Fruit fly (Drosophila melanogaster) whole organism, embryonic: ENCODE results near the gene CG43218.

Experiments
- ATbp ChIP-seq: fragments of 200-800 bp; sonication (Bioruptor generic); optimal IDR thresholded peaks from 2 replicates; lab custom pipeline; 2017; ENCODE audit warnings: missing biosample characterization, mild to moderate bottlenecking, missing genetic modification characterization, missing genetic modification reagents
- Abd-B ChIP-seq: fragments of 200-800 bp; sonication (Bioruptor generic); optimal IDR thresholded peaks from 2 replicates; lab custom pipeline; 2018; ENCODE audit warnings: missing biosample characterization, mild to moderate bottlenecking, missing genetic modification characterization, moderate library complexity
- Bdp1 ChIP-seq: fragments of 200-800 bp; sonication (Bioruptor generic); optimal IDR thresholded peaks from 3 replicates; lab custom pipeline; 2016; ENCODE audit warnings: missing biosample characterization, missing genetic modification characterization
- Bgb ChIP-seq: fragments of 200-800 bp; sonication (Bioruptor generic); IDR thresholded peaks from 2 replicates; pipeline ENCODE4 v1.3.6; 2022; ENCODE audit warnings: missing biosample characterization, missing genetic modification characterization; ENCODE audit not compliant: partially characterized antibody
- CG10321 ChIP-seq: fragments of 200-800 bp; sonication (Bioruptor generic); IDR thresholded peaks from 2 replicates; pipeline ENCODE4 v1.3.6; 2022; ENCODE audit warnings: missing biosample characterization, missing genetic modification characterization
- CG10543 ChIP-seq: fragments of 200-800 bp; sonication (Bioruptor generic); optimal IDR thresholded peaks from 3 replicates; lab custom pipeline; 2017; ENCODE audit warnings: missing biosample characterization, mild to moderate bottlenecking, missing genetic modification characterization, moderate library complexity
- CG10979 ChIP-seq: fragments of 200-800 bp; sonication (Bioruptor generic); optimal IDR thresholded peaks from 2 replicates; lab custom pipeline; 2018; ENCODE audit warnings: missing biosample characterization, mild to moderate bottlenecking, missing genetic modification characterization, moderate library complexity
- CG14965 ChIP-seq: fragments of 200-800 bp; sonication (Bioruptor generic); optimal IDR thresholded peaks from 2 replicates; lab custom pipeline; 2016; ENCODE audit warnings: missing biosample characterization, missing genetic modification characterization, borderline replicate concordance
- CG1529 ChIP-seq: fragments of 200-800 bp; sonication (Bioruptor generic); optimal IDR thresholded peaks from 3 replicates; lab custom pipeline; 2018; ENCODE audit warnings: missing biosample characterization, missing genetic modification characterization
- CG17359 ChIP-seq: fragments of 200-800 bp; sonication (Bioruptor generic); optimal IDR thresholded peaks from 3 replicates; lab custom pipeline; 2018; ENCODE audit warnings: missing biosample characterization, mild to moderate bottlenecking, missing genetic modification characterization, moderate library complexity
- CG2129 ChIP-seq: fragments of 200-800 bp; sonication (Bioruptor generic); IDR thresholded peaks from 2 replicates; pipeline ENCODE4 v1.3.6; 2022; ENCODE audit warnings: missing biosample characterization, missing genetic modification characterization; ENCODE audit not compliant: partially characterized antibody
- CG2678 ChIP-seq: fragments of 200-800 bp; sonication (Bioruptor generic); optimal IDR thresholded peaks from 3 replicates; lab custom pipeline; 2019; ENCODE audit warnings: missing biosample characterization, mild to moderate bottlenecking, missing genetic modification characterization, moderate library complexity
- CG30403 ChIP-seq: fragments of 200-800 bp; sonication (Bioruptor generic); optimal IDR thresholded peaks from 3 replicates; lab custom pipeline; 2016; ENCODE audit warnings: missing biosample characterization, missing genetic modification characterization
- CG31388 ChIP-seq: fragments of 200-800 bp; sonication (Bioruptor generic); optimal IDR thresholded peaks from 2 replicates; lab custom pipeline; 2016; ENCODE audit warnings: missing biosample characterization, missing genetic modification characterization
- CG32772 ChIP-seq: fragments of 200-800 bp; sonication (Bioruptor generic); IDR thresholded peaks from 2 replicates; pipeline ENCODE4 v1.3.6; 2022; ENCODE audit warnings: missing biosample characterization, missing genetic modification characterization
- CG33213 ChIP-seq: fragments of 200-800 bp; sonication (Bioruptor generic); optimal IDR thresholded peaks from 3 replicates; lab custom pipeline; 2016; ENCODE audit warnings: missing biosample characterization, missing genetic modification characterization
- CG6654 ChIP-seq: fragments of 200-800 bp; sonication (Bioruptor generic); optimal IDR thresholded peaks from 2 replicates; lab custom pipeline; 2017; ENCODE audit warnings: missing biosample characterization, mild to moderate bottlenecking, missing genetic modification characterization
- CG6689 ChIP-seq: fragments of 200-800 bp; sonication (Bioruptor generic); IDR thresholded peaks from 2 replicates; pipeline ENCODE4 v1.3.6; 2022; ENCODE audit warnings: missing biosample characterization, missing genetic modification characterization
- CG7745 ChIP-seq: fragments of 200-800 bp; sonication (Bioruptor generic); optimal IDR thresholded peaks from 2 replicates; lab custom pipeline; 2018; ENCODE audit warnings: missing biosample characterization, mild to moderate bottlenecking, missing genetic modification characterization, moderate library complexity
- CG8924 ChIP-seq: fragments of 200-800 bp; optimal IDR thresholded peaks from 3 replicates; lab custom pipeline; 2019; ENCODE audit warnings: missing biosample characterization, mild to moderate bottlenecking, missing genetic modification characterization, moderate library complexity
- CHES-1-like ChIP-seq: fragments of 200-800 bp; sonication (Bioruptor generic); optimal IDR thresholded peaks from 2 replicates; lab custom pipeline; 2016; ENCODE audit warnings: missing biosample characterization, missing genetic modification characterization
- Chrac-16 ChIP-seq: fragments of 200-800 bp; sonication (Bioruptor generic); optimal IDR thresholded peaks from 3 replicates; lab custom pipeline; 2016; ENCODE audit warnings: missing biosample characterization, missing genetic modification characterization
- Fer2 ChIP-seq: fragments of 200-800 bp; sonication (Bioruptor generic); optimal IDR thresholded peaks from 2 replicates; lab custom pipeline; 2018; ENCODE audit warnings: missing biosample characterization, mild to moderate bottlenecking, missing genetic modification characterization, moderate library complexity
- NC2β ChIP-seq: fragments of 200-800 bp; sonication (Bioruptor generic); optimal IDR thresholded peaks from 2 replicates; lab custom pipeline; 2016; ENCODE audit warnings: missing biosample characterization, missing genetic modification characterization
- Oaz ChIP-seq: fragments of 200-800 bp; sonication (Bioruptor generic); IDR thresholded peaks from 2 replicates; pipeline ENCODE4 v1.3.6; 2022; ENCODE audit warnings: missing biosample characterization, missing genetic modification characterization
- Ptx1 ChIP-seq: fragments of 200-800 bp; sonication (Bioruptor generic); IDR thresholded peaks from 2 replicates; pipeline ENCODE4 v1.3.6; 2022; ENCODE audit warnings: missing biosample characterization, missing genetic modification characterization
- Ssrp ChIP-seq: fragments of 200-800 bp; sonication (Bioruptor generic); optimal IDR thresholded peaks from 2 replicates; lab custom pipeline; 2018; ENCODE audit warnings: missing biosample characterization, mild to moderate bottlenecking, missing genetic modification characterization, moderate library complexity
- Tbp ChIP-seq: fragments of >200 bp; optimal IDR thresholded peaks from 2 replicates; lab custom pipeline; 2018; ENCODE audit warnings: missing biosample characterization, missing genetic modification characterization
- Usf ChIP-seq: fragments of 200-800 bp; sonication (Bioruptor generic); optimal IDR thresholded peaks from 2 replicates; lab custom pipeline; 2017; ENCODE audit warnings: missing genotype, missing biosample characterization, missing genetic modification characterization
- abd-A ChIP-seq: fragments of 200-800 bp; sonication (Bioruptor generic); optimal IDR thresholded peaks from 3 replicates; lab custom pipeline; 2019; ENCODE audit warnings: missing biosample characterization, mild to moderate bottlenecking, missing genetic modification characterization, moderate library complexity
- ac ChIP-seq: fragments of 200-800 bp; sonication (Bioruptor generic); optimal IDR thresholded peaks from 3 replicates; lab custom pipeline; 2017; ENCODE audit warnings: missing biosample characterization, mild to moderate bottlenecking, missing genetic modification characterization
- ase ChIP-seq: fragments of 200-800 bp; sonication (Bioruptor generic); IDR thresholded peaks from 3 replicates; pipeline ENCODE4 v1.3.6; 2022; ENCODE audit warnings: missing biosample characterization, missing genetic modification characterization
- az2 ChIP-seq: fragments of 200-800 bp; sonication (Bioruptor generic); optimal IDR thresholded peaks from 3 replicates; lab custom pipeline; 2016; ENCODE audit warnings: missing biosample characterization, missing genetic modification characterization
- bsh ChIP-seq, 2 experiments: fragments of 200-800 bp; sonication (Bioruptor generic); optimal IDR thresholded peaks; 2 replicates each; lab custom pipeline; 2017 to 2018; ENCODE audit warnings: mild to moderate bottlenecking in 2 of 2, missing biosample characterization in 2 of 2, missing genetic modification characterization in 2 of 2, moderate library complexity in 1 of 2
- cad ChIP-seq: fragments of >200 bp; optimal IDR thresholded peaks from 2 replicates; lab custom pipeline; 2017; ENCODE audit warnings: missing biosample characterization, missing genetic modification characterization
- dpn ChIP-seq, 2 experiments: fragments of 200-800 bp; sonication (Bioruptor generic); optimal IDR thresholded peaks; 3 replicates each; lab custom pipeline; 2016; ENCODE audit warnings: missing biosample characterization in 2 of 2, missing genetic modification characterization in 2 of 2
- fd102C ChIP-seq: fragments of 200-800 bp; sonication (Bioruptor generic); optimal IDR thresholded peaks from 2 replicates; lab custom pipeline; 2018; ENCODE audit warnings: missing biosample characterization, mild to moderate bottlenecking, missing genetic modification characterization, moderate library complexity
- ftz-f1 ChIP-seq: fragments of 200-800 bp; sonication (Bioruptor generic); optimal IDR thresholded peaks from 2 replicates; lab custom pipeline; 2016; ENCODE audit warnings: missing biosample characterization, missing genetic modification characterization
- gce ChIP-seq: fragments of 200-800 bp; sonication (Bioruptor generic); IDR thresholded peaks from 3 replicates; pipeline ENCODE4 v1.3.6; 2022; ENCODE audit warnings: missing biosample characterization, missing genetic modification characterization
- gem ChIP-seq: fragments of 200-800 bp; sonication (Bioruptor generic); optimal IDR thresholded peaks from 2 replicates; lab custom pipeline; 2019; ENCODE audit warnings: missing biosample characterization, mild to moderate bottlenecking, missing genetic modification characterization, moderate library complexity
- kah ChIP-seq: fragments of 200-800 bp; sonication (Bioruptor generic); optimal IDR thresholded peaks from 2 replicates; lab custom pipeline; 2018; ENCODE audit warnings: missing biosample characterization, mild to moderate bottlenecking, missing genetic modification characterization
- knrl ChIP-seq: fragments of 200-800 bp; sonication (Bioruptor generic); IDR thresholded peaks from 3 replicates; pipeline ENCODE4 v1.3.6; 2022; ENCODE audit warnings: missing biosample characterization, missing genetic modification characterization; ENCODE audit not compliant: partially characterized antibody
- psq ChIP-seq: fragments of 200-800 bp; sonication (Bioruptor generic); optimal IDR thresholded peaks from 2 replicates; lab custom pipeline; 2017; ENCODE audit warnings: missing biosample characterization, missing genetic modification characterization
- schlank ChIP-seq: fragments of 200-800 bp; sonication (Bioruptor generic); optimal IDR thresholded peaks from 2 replicates; lab custom pipeline; 2018; ENCODE audit warnings: missing biosample characterization, mild to moderate bottlenecking, missing genetic modification characterization
- stc ChIP-seq: fragments of 200-800 bp; sonication (Bioruptor generic); IDR thresholded peaks from 2 replicates; pipeline ENCODE4 v1.3.6; 2022; ENCODE audit warnings: missing biosample characterization, missing genetic modification characterization
- twi ChIP-seq: fragments of 200-800 bp; optimal IDR thresholded peaks from 2 replicates; lab custom pipeline; 2019; ENCODE audit warnings: missing biosample characterization, mild to moderate bottlenecking, missing genetic modification characterization, moderate library complexity
- unpg ChIP-seq: fragments of 200-800 bp; sonication (Bioruptor generic); optimal IDR thresholded peaks from 3 replicates; lab custom pipeline; 2018; ENCODE audit warnings: missing biosample characterization, mild to moderate bottlenecking, missing genetic modification characterization, moderate library complexity

Gene CG43218

dm6 chr3L:21276296-21277257 lies 18.8 kb downstream of the CG43218 start (continued):
- peak; percentile 5 for TF ChIP-seq Bdp1 (GFP tag; lab: Kevin White, UChicago)
- TF ChIP-seq Fer2 (tag; lab: Kevin White, UChicago), result no peak
- peak; percentile 48 for TF ChIP-seq CG17359 (tag; lab: Kevin White, UChicago)
- TF ChIP-seq knrl (GFP tag; lab: Robert Waterston, UW), result no peak; the same call in 2 of the 3 replicates
- TF ChIP-seq CG6654 (GFP tag; lab: Kevin White, UChicago), result peak; percentile 97
- TF ChIP-seq dpn (GFP tag; optimal IDR thresholded peaks at IDR 0.05; lab: Kevin White, UChicago), result peak; percentile 53 to 61
- TF ChIP-seq gce (GFP tag; lab: Robert Waterston, UW), result no peak
- TF ChIP-seq CG6689 (GFP tag; lab: Robert Waterston, UW), result peak; percentile 43
- TF ChIP-seq stc (GFP tag; lab: Robert Waterston, UW), result 0 out of 2 replicates have a peak, but pooled peaks have one; percentile 14
- peak; percentile 68 for TF ChIP-seq Ssrp (tag; lab: Kevin White, UChicago)
- peak; percentile 2 for TF ChIP-seq kah (GFP tag; lab: Kevin White, UChicago)
- TF ChIP-seq psq (GFP tag; lab: Kevin White, UChicago), result no peak
- no peak for TF ChIP-seq CG2129 (GFP tag; lab: Robert Waterston, UW)
- TF ChIP-seq Ptx1, result peak; percentile 60
- TF ChIP-seq CG14965 (GFP tag; lab: Kevin White, UChicago), result no peak
- peak; percentile 78 for TF ChIP-seq CG10979 (tag; lab: Kevin White, UChicago)
- TF ChIP-seq ase (GFP tag; lab: Robert Waterston, UW), result 0 out of 3 replicates have a peak, but pooled peaks have one; percentile 10
- no peak for TF ChIP-seq ftz-f1 (GFP tag; lab: Kevin White, UChicago)
- peak; percentile 52 for TF ChIP-seq Chrac-16 (GFP tag; lab: Kevin White, UChicago)
- TF ChIP-seq az2 (GFP tag; lab: Kevin White, UChicago), result peak; percentile 75
- peak; percentile 38 for TF ChIP-seq fd102C (GFP tag; lab: Kevin White, UChicago)
- TF ChIP-seq CG1529 (GFP tag; lab: Kevin White, UChicago), result peak; percentile 52
- TF ChIP-seq schlank, result peak; percentile 1
- peak; percentile 19 for TF ChIP-seq Usf (GFP tag; lab: Kevin White, UChicago)
- TF ChIP-seq Bgb (GFP tag; lab: Robert Waterston, UW), result peak; percentile 29; the same call in 1 of the 2 replicates
- TF ChIP-seq gem (tag; lab: Kevin White, UChicago), result peak; percentile 83
- peak; percentile 44 for TF ChIP-seq CG33213 (GFP tag; lab: Kevin White, UChicago)
- peak; percentile 51 for TF ChIP-seq ac (GFP tag; lab: Kevin White, UChicago)
- peak; percentile 5 for TF ChIP-seq CG31388
- TF ChIP-seq twi (tag; lab: Kevin White, UChicago), result peak; percentile 36
- peak; percentile 75 for TF ChIP-seq cad (GFP tag; lab: Kevin White, UChicago)
- 0 out of 2 replicates have a peak, but pooled peaks have one; percentile 11 for TF ChIP-seq CG32772 (GFP tag; lab: Robert Waterston, UW)
- peak; percentile 39 for TF ChIP-seq CHES-1-like (GFP tag; lab: Kevin White, UChicago)
- no peak for TF ChIP-seq CG10321 (GFP tag; lab: Robert Waterston, UW)
- peak; percentile 29 for TF ChIP-seq ATbp (GFP tag; lab: Kevin White, UChicago)
- peak; percentile 76 for TF ChIP-seq CG30403
- TF ChIP-seq bsh (GFP tag; optimal IDR thresholded peaks at IDR 0.05; lab: Kevin White, UChicago), result peak in 1 of 2 experiments; percentile 41
- no peak for TF ChIP-seq CG7745
- TF ChIP-seq Abd-B, result peak; percentile 20
- peak; percentile 79 for TF ChIP-seq CG2678 (tag; lab: Kevin White, UChicago)
- no peak for TF ChIP-seq Tbp (GFP tag; lab: Kevin White, UChicago)
- peak; percentile 68 for TF ChIP-seq CG8924 (tag; lab: Kevin White, UChicago)
- no peak for TF ChIP-seq Oaz (GFP tag; lab: Robert Waterston, UW)
- peak; percentile 94 for TF ChIP-seq abd-A
- peak; percentile 71 for TF ChIP-seq NC2β (GFP tag; lab: Kevin White, UChicago)
- TF ChIP-seq unpg (GFP tag; lab: Kevin White, UChicago), result peak; percentile 55
- peak; percentile 42 for TF ChIP-seq CG10543 (GFP tag; lab: Kevin White, UChicago)
